Worm (Caenorhabditis elegans) whole organism, mixed stage, embryonic: ENCODE measurements around the gene F53A2.11.

Source experiments
- M03D4.4 ChIP-seq: sonication (generic microtip); optimal IDR thresholded peaks from 2 replicates; lab custom pipeline; 2017; ENCODE audit warnings: mild to moderate bottlenecking, missing genetic modification characterization, missing compliant biosample characterization
- bed-3 ChIP-seq: fragments of 200-800 bp; sonication (Bioruptor generic); optimal IDR thresholded peaks from 3 replicates; lab custom pipeline; 2018; ENCODE audit warnings: mild to moderate bottlenecking, missing genetic modification characterization, moderate library complexity, missing compliant biosample characterization
- blmp-1 ChIP-seq: fragments of 150-350 bp; optimal IDR thresholded peaks from 2 replicates; lab custom pipeline; 2014; ENCODE audit warnings: missing biosample characterization, missing genetic modification characterization
- ceh-39 ChIP-seq: fragments of 150-350 bp; optimal IDR thresholded peaks from 2 replicates; lab custom pipeline; 2014; ENCODE audit warnings: missing biosample characterization, missing genetic modification characterization
- ceh-43 ChIP-seq: fragments of 200-800 bp; sonication (Bioruptor generic); optimal IDR thresholded peaks from 2 replicates; lab custom pipeline; 2018; ENCODE audit warnings: mild to moderate bottlenecking, missing genetic modification characterization, moderate library complexity, missing compliant biosample characterization
- ceh-83 ChIP-seq: fragments of 200-800 bp; sonication (Bioruptor generic); optimal IDR thresholded peaks from 2 replicates; lab custom pipeline; 2018; ENCODE audit warnings: mild to moderate bottlenecking, missing genetic modification characterization, missing compliant biosample characterization
- ces-1 ChIP-seq: fragments of 150-350 bp; optimal IDR thresholded peaks from 2 replicates; lab custom pipeline; 2014; ENCODE audit warnings: missing biosample characterization, missing genetic modification reagents, missing genetic modification characterization
- cnd-1 ChIP-seq: fragments of 200-800 bp; sonication (Bioruptor generic); optimal IDR thresholded peaks from 2 replicates; lab custom pipeline; 2018; ENCODE audit warnings: mild to moderate bottlenecking, missing genetic modification characterization, missing compliant biosample characterization
- drap-1 ChIP-seq: fragments of 200-800 bp; sonication (Bioruptor generic); optimal IDR thresholded peaks from 3 replicates; lab custom pipeline; 2018; ENCODE audit warnings: mild to moderate bottlenecking, missing genetic modification characterization, missing compliant biosample characterization
- elt-1 ChIP-seq: sonication (generic microtip); optimal IDR thresholded peaks from 2 replicates; lab custom pipeline; 2017; ENCODE audit warnings: missing genetic modification characterization, mild to moderate bottlenecking, missing compliant biosample characterization, antibody characterized with exemption, moderate library complexity, borderline replicate concordance; ENCODE audit not compliant: insufficient read depth
- elt-3 ChIP-seq: fragments of 150-350 bp; optimal IDR thresholded peaks from 2 replicates; lab custom pipeline; 2014; ENCODE audit warnings: missing biosample characterization, missing genetic modification characterization
- flh-1 ChIP-seq: fragments of 200-800 bp; sonication (Bioruptor generic); optimal IDR thresholded peaks from 2 replicates; lab custom pipeline; 2018; ENCODE audit warnings: mild to moderate bottlenecking, missing genetic modification characterization, moderate library complexity, missing compliant biosample characterization
- ham-2 ChIP-seq: fragments of 200-800 bp; sonication (Bioruptor generic); optimal IDR thresholded peaks from 2 replicates; lab custom pipeline; 2018; ENCODE audit warnings: mild to moderate bottlenecking, missing genetic modification characterization, missing compliant biosample characterization
- hlh-1 ChIP-seq: fragments of 150-350 bp; optimal IDR thresholded peaks from 2 replicates; lab custom pipeline; 2014; ENCODE audit warnings: missing biosample characterization, missing genetic modification reagents, missing genetic modification characterization
- lin-32 ChIP-seq: fragments of 200-800 bp; sonication (Bioruptor generic); optimal IDR thresholded peaks from 2 replicates; lab custom pipeline; 2018; ENCODE audit warnings: mild to moderate bottlenecking, missing genetic modification characterization, missing compliant biosample characterization
- lsy-2 ChIP-seq: fragments of 150-350 bp; optimal IDR thresholded peaks from 2 replicates; lab custom pipeline; 2014; ENCODE audit warnings: missing biosample characterization, missing genetic modification characterization
- mab-5 ChIP-seq: fragments of 150-350 bp; optimal IDR thresholded peaks from 2 replicates; lab custom pipeline; 2014; ENCODE audit warnings: missing biosample characterization, missing genetic modification characterization
- mep-1 ChIP-seq: fragments of 150-350 bp; optimal IDR thresholded peaks from 2 replicates; lab custom pipeline; 2017; ENCODE audit warnings: missing biosample characterization, missing genetic modification reagents, missing genetic modification characterization, inconsistent platforms
- mls-2 ChIP-seq: sonication (generic microtip); optimal IDR thresholded peaks from 2 replicates; lab custom pipeline; 2016; ENCODE audit warnings: mild to moderate bottlenecking, missing genetic modification characterization, moderate library complexity, missing compliant biosample characterization
- nhr-12 ChIP-seq: fragments of 150-350 bp; optimal IDR thresholded peaks from 2 replicates; lab custom pipeline; 2014; ENCODE audit warnings: missing biosample characterization, missing genetic modification characterization
- nhr-237 ChIP-seq: fragments of 150-350 bp; optimal IDR thresholded peaks from 2 replicates; lab custom pipeline; 2014; ENCODE audit warnings: missing biosample characterization, missing genetic modification characterization
- nhr-28 ChIP-seq: fragments of 150-350 bp; optimal IDR thresholded peaks from 2 replicates; lab custom pipeline; 2014; ENCODE audit warnings: missing biosample characterization, missing genetic modification characterization
- nhr-76 ChIP-seq: sonication (generic microtip); optimal IDR thresholded peaks from 2 replicates; lab custom pipeline; 2017; ENCODE audit warnings: missing biosample characterization, missing genetic modification characterization
- pha-4 ChIP-seq: fragments of 150-350 bp; optimal IDR thresholded peaks from 2 replicates; lab custom pipeline; 2018; ENCODE audit warnings: missing biosample characterization, missing genetic modification reagents, missing genetic modification characterization
- sem-2 ChIP-seq: fragments of 200-800 bp; sonication (Bioruptor generic); optimal IDR thresholded peaks from 2 replicates; lab custom pipeline; 2018; ENCODE audit warnings: mild to moderate bottlenecking, missing genetic modification characterization, missing compliant biosample characterization
- snpc-4 ChIP-seq: fragments of 150-350 bp; optimal IDR thresholded peaks from 2 replicates; lab custom pipeline; 2014; ENCODE audit warnings: missing biosample characterization, missing genetic modification characterization
- sptf-1 ChIP-seq: sonication (generic microtip); optimal IDR thresholded peaks from 2 replicates; lab custom pipeline; 2017; ENCODE audit warnings: mild to moderate bottlenecking, missing genetic modification characterization, moderate library complexity, missing compliant biosample characterization
- tbx-8 ChIP-seq: fragments of 200-800 bp; sonication (Bioruptor generic); optimal IDR thresholded peaks from 2 replicates; lab custom pipeline; 2018; ENCODE audit warnings: mild to moderate bottlenecking, missing genetic modification characterization, moderate library complexity, missing compliant biosample characterization
- unc-120 ChIP-seq: sonication (generic microtip); optimal IDR thresholded peaks from 2 replicates; lab custom pipeline; 2017; ENCODE audit warnings: missing genetic modification characterization, missing compliant biosample characterization; ENCODE audit not compliant: poor library complexity, severe bottlenecking
- unc-39 ChIP-seq: fragments of 150-350 bp; optimal IDR thresholded peaks from 2 replicates; lab custom pipeline; 2014; ENCODE audit warnings: missing biosample characterization, missing genetic modification characterization
- unc-62 ChIP-seq: fragments of 150-350 bp; optimal IDR thresholded peaks from 2 replicates; lab custom pipeline; 2014; ENCODE audit warnings: missing biosample characterization, missing genetic modification reagents, missing genetic modification characterization
- zip-8 ChIP-seq: fragments of 150-350 bp; optimal IDR thresholded peaks from 2 replicates; lab custom pipeline; 2014; ENCODE audit warnings: missing biosample characterization, missing genetic modification characterization

The F53A2.11 gene

ce11 chrIII:13292971-13293514 lies 29.4 kb downstream of the F53A2.11 start, which contains the start of gene set-25:
set-25 (minus strand) TSS chrIII:13293090.
- TF ChIP-seq mls-2 (peak; percentile 51), ceh-43 (peak; percentile 59), sptf-1 (tag; lab: Kevin White, UChicago) (peak; percentile 50), drap-1 (peak; percentile 14), M03D4.4 (tag; lab: Kevin White, UChicago) (peak; percentile 43)

DNA sequence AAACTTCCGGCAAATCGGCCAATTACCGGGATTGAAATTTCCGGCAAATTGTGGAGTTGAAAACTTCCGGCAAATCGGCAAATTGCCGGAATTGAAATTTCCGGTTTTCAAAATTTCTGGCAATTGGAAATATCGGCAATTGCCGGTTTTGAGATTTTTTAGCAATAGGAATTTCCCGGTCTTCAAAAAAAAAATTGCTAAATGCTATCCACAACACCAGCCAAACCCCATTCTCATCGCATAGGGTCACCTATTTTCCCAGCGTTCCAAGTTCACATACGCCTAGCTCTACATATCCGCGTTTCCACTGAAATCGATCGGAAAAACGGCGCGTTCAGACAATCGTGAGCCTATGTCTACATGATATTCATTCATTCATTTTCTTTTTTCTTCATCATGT lies 37.1 kb downstream of the F53A2.11 start, which contains the start of gene F56A8.8:
Gene F56A8.8, plus strand, starts transcription at position 301 of the 400 bp plus-strand sequence.
- TF ChIP-seq sem-2 (GFP tag; lab: Kevin White, UChicago) (no peak), pha-4 (tag; lab: Kevin White, UChicago) (no peak), unc-62 (no peak), drap-1 (no peak), flh-1 (GFP tag; lab: Kevin White, UChicago) (no peak), mab-5 (tag; lab: Kevin White, UChicago) (no peak), lin-32 (GFP tag; lab: Kevin White, UChicago) (no peak), hlh-1 (tag; lab: Kevin White, UChicago) (no peak), tbx-8 (GFP tag; lab: Kevin White, UChicago) (no peak), unc-39 (tag; lab: Kevin White, UChicago) (no peak), mep-1 (tag; lab: Kevin White, UChicago) (no peak), ceh-39 (tag; lab: Kevin White, UChicago) (no peak), lsy-2 (tag; lab: Kevin White, UChicago) (no peak), snpc-4 (tag; lab: Kevin White, UChicago) (no peak)

ce11 chrIII:13277881-13278500 lies 44.5 kb downstream of the F53A2.11 start:
- TF ChIP-seq zip-8 (peak; percentile 98), tbx-8 (GFP tag; lab: Kevin White, UChicago) (no peak), nhr-76 (tag; lab: Kevin White, UChicago) (no peak)

- TF ChIP-seq mab-5 (tag; lab: Kevin White, UChicago), result no peak
Measured at ce11 chrIII:13276958-13277357, 45.5 kb downstream of the F53A2.11 start, which contains the start of gene unc-64. unc-64 (plus strand) TSS chrIII:13277258.

ce11 chrIII:13275784-13276183 lies 46.7 kb downstream of the F53A2.11 start:
- TF ChIP-seq sptf-1 (tag; lab: Kevin White, UChicago), result peak; percentile 64
- peak; percentile 1 for TF ChIP-seq lsy-2 (tag; lab: Kevin White, UChicago)
- TF ChIP-seq unc-120 (tag; lab: Kevin White, UChicago), result peak; percentile 37
- no peak for TF ChIP-seq nhr-12
- no peak for TF ChIP-seq blmp-1 (tag; lab: Kevin White, UChicago)
- TF ChIP-seq ces-1 (GFP tag; lab: Kevin White, UChicago), result peak; percentile 55
- no peak for TF ChIP-seq ceh-39 (tag; lab: Kevin White, UChicago)
- no peak for TF ChIP-seq mep-1 (tag; lab: Kevin White, UChicago)
- no peak for TF ChIP-seq nhr-237 (tag; lab: Kevin White, UChicago)
- TF ChIP-seq elt-1 (tag; lab: Kevin White, UChicago), result no peak
- TF ChIP-seq nhr-76 (tag; lab: Kevin White, UChicago), result no peak
- no peak for TF ChIP-seq bed-3
- no peak for TF ChIP-seq nhr-28
- TF ChIP-seq M03D4.4 (tag; lab: Kevin White, UChicago), result no peak
- TF ChIP-seq unc-39 (tag; lab: Kevin White, UChicago), result no peak
- no peak for TF ChIP-seq tbx-8 (GFP tag; lab: Kevin White, UChicago)
- no peak for TF ChIP-seq flh-1 (GFP tag; lab: Kevin White, UChicago)
- peak; percentile 12 for TF ChIP-seq ham-2 (GFP tag; lab: Kevin White, UChicago)
- TF ChIP-seq elt-3 (tag; lab: Kevin White, UChicago), result no peak
- TF ChIP-seq lin-32 (GFP tag; lab: Kevin White, UChicago), result peak; percentile 38
- no peak for TF ChIP-seq hlh-1 (tag; lab: Kevin White, UChicago)
- peak; percentile 48 for TF ChIP-seq mls-2
- TF ChIP-seq pha-4 (tag; lab: Kevin White, UChicago), result peak; percentile 22
- peak; percentile 28 for TF ChIP-seq drap-1
- peak; percentile 59 for TF ChIP-seq cnd-1 (tag; lab: Kevin White, UChicago)
- no peak for TF ChIP-seq ceh-83 (GFP tag; lab: Kevin White, UChicago)
